Worm (Caenorhabditis elegans): ENCODE data around the gene F45G2.7.

DNA sequence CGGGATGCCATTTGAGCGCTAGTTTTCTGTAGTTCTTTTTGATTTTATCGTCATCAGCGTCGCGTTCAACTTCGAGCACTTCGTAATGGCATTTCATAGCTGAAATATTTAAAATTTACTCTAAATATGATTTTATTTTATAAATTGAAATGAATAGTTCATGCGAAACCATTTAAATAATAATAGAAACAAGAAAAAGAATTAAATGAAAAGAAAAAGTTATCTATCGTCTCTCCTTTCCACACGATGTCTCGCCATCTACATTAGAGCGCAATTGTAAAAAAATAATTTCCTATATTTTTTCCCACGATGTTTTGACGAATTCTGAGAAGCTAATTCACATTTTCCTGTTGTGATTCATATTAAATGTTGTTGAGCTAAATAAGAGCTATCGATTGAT, 41.1 kb downstream of the F45G2.7 start, which contains the start of gene dnj-17:
- TF ChIP-seq ama-1 (optimal IDR thresholded peaks at IDR 0.05) (no peak), ztf-11 (tag; optimal IDR thresholded peaks at IDR 0.05) (no peak), hlh-17 (GFP tag; optimal IDR thresholded peaks at IDR 0.05; ENCODE audit: borderline replicate concordance) (no peak), fkh-8 (tag; optimal IDR thresholded peaks at IDR 0.05) (no peak), nhr-11 (tag; optimal IDR thresholded peaks at IDR 0.05) (no peak), snpc-4 (tag; optimal IDR thresholded peaks at IDR 0.05) (no peak), jun-1 (tag; optimal IDR thresholded peaks at IDR 0.05) (no peak), sox-4 (tag; optimal IDR thresholded peaks at IDR 0.05) (no peak)

All from whole organism, L1 larva.